Worm (Caenorhabditis elegans): ENCODE measurements around the gene C05D12.7.

C05D12.7 gene

DNA sequence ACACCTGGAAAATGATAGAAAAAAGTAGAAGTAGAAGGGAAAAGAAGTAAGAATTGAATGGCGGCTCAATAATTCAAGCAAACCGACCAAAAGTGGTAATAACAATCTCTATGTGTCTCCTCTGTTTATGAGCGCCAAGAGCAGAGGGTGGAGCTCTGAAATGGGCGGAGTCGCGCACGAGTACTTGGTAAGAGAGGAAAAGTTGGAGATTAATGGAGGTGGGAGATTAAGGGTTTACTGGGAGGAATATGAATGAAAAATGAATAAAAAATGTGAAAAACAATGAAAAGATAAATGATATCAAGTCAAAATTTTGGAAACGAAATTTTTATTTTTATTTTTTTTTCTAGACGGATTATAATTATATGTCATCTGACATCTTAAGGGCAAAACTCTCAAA lies 32.2 kb upstream of the C05D12.7 start:
- TF ChIP-seq nhr-11 (tag; optimal IDR thresholded peaks at IDR 0.05): no peak
- TF ChIP-seq fos-1 (tag; optimal IDR thresholded peaks at IDR 0.05): no peak
- TF ChIP-seq ztf-11 (tag; optimal IDR thresholded peaks at IDR 0.05): no peak
- no peak for TF ChIP-seq ztf-4 (tag; optimal IDR thresholded peaks at IDR 0.05)
- no peak for TF ChIP-seq lin-15B (tag; optimal IDR thresholded peaks at IDR 0.05)
- TF ChIP-seq ZK546.5 (tag; optimal IDR thresholded peaks at IDR 0.05): no peak
- TF ChIP-seq elt-2 (tag; optimal IDR thresholded peaks at IDR 0.05): no peak
- TF ChIP-seq fkh-2 (tag; optimal IDR thresholded peaks at IDR 0.05): no peak
- TF ChIP-seq ceh-28 (tag; optimal IDR thresholded peaks at IDR 0.05): no peak
- no peak for TF ChIP-seq nhr-77 (tag; optimal IDR thresholded peaks at IDR 0.05)
- no peak for TF ChIP-seq unc-39 (tag; optimal IDR thresholded peaks at IDR 0.05)
- no peak for TF ChIP-seq nhr-67 (tag; optimal IDR thresholded peaks at IDR 0.05)
- TF ChIP-seq ceh-9 (tag; optimal IDR thresholded peaks at IDR 0.05): no peak
- TF ChIP-seq mdl-1 (tag; optimal IDR thresholded peaks at IDR 0.05): no peak
- no peak for TF ChIP-seq zag-1 (tag; optimal IDR thresholded peaks at IDR 0.05)

DNA sequence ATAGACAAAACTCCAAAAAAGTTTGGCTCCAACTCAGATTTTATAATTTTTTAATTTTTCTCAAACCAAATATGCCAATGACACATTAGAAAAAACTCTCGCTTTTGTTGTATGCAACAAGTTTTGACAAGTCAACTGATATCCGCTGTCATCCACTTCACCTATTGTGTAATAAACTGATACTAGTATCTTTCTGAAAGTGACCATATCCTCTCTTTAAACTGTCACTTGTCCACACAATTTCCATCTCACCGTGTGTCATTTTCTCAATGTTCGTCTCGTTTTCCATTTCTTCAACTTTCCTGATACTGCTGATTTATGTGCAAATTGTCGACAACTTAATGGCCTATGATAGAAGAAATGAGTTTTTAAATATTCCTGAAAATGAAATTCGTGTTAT lies 26.8 kb upstream of the C05D12.7 start, which contains the start of the genes C33B4.5 and C33B4.4:
Gene C33B4.5 (plus strand): TSS at position 270 of the 400 bp plus-strand sequence.
Gene C33B4.4 (minus strand): TSS at position 385 of the 400 bp plus-strand sequence.
- TF ChIP-seq elt-3 (tag; optimal IDR thresholded peaks at IDR 0.05) (no peak), pha-4 (tag; optimal IDR thresholded peaks at IDR 0.05) (no peak)

DNA sequence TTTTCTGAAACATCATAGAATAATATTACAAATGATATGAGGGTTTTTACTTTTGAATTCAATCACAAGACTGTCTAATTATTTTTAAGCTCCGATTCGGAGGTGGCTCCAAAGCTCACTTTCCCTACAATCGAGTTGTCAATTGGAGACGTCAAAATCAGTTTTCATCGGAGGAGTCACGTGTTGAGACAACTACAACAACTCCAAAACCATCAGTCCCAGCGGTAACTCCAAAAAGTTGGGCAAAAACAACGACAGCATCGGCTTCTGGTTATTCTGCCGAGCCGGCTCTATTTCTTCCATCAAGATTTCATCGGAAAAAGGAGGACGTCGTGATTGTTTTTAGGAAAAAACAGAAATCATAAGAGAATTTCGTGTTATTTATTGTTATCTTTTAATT lies 25.8 kb upstream of the C05D12.7 start:
- TF ChIP-seq pha-4 (tag; optimal IDR thresholded peaks at IDR 0.05): no peak
- TF ChIP-seq nhr-12 (tag; optimal IDR thresholded peaks at IDR 0.05): no peak
- TF ChIP-seq elt-1 (tag; optimal IDR thresholded peaks at IDR 0.05): no peak
- TF ChIP-seq zag-1 (tag; optimal IDR thresholded peaks at IDR 0.05): no peak
- no peak for TF ChIP-seq nhr-43 (tag; optimal IDR thresholded peaks at IDR 0.05; ENCODE audit: poor library complexity, severe bottlenecking)
- TF ChIP-seq snpc-4 (tag; optimal IDR thresholded peaks at IDR 0.05): no peak
- TF ChIP-seq ceh-9 (tag; optimal IDR thresholded peaks at IDR 0.05): no peak
- TF ChIP-seq lin-39 (tag; optimal IDR thresholded peaks at IDR 0.05): no peak

DNA sequence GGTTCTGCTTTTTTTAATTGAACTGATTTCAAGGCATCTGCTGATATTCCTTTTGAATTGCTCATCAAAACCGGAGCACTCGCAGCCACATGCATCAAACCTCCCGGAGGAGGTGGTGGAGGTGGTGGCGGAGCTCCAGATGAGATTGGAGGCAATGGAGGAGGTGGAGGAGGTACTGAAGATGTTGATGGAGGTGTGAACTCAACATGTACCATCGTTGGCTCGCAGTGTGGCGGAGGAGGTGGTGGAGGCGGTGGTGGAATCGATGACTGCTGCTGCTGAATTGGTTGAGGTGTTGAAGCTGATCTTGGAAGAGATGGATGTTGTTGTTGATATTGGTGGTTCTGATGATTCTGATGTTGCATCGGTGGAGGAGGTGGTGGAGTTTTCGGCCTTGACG lies 22.9 kb upstream of the C05D12.7 start:
- TF ChIP-seq lin-15B (tag; optimal IDR thresholded peaks at IDR 0.05) (no peak), unc-39 (tag; optimal IDR thresholded peaks at IDR 0.05) (no peak), R02D3.7 (tag; optimal IDR thresholded peaks at IDR 0.05) (no peak), ztf-4 (tag; optimal IDR thresholded peaks at IDR 0.05) (no peak), ZK546.5 (tag; optimal IDR thresholded peaks at IDR 0.05) (no peak), nhr-25 (tag; optimal IDR thresholded peaks at IDR 0.05) (no peak), nhr-12 (tag; optimal IDR thresholded peaks at IDR 0.05) (no peak), hmg-11 (tag; optimal IDR thresholded peaks at IDR 0.05) (no peak), pha-4 (tag; optimal IDR thresholded peaks at IDR 0.05) (no peak), ceh-28 (tag; optimal IDR thresholded peaks at IDR 0.05) (no peak)

DNA sequence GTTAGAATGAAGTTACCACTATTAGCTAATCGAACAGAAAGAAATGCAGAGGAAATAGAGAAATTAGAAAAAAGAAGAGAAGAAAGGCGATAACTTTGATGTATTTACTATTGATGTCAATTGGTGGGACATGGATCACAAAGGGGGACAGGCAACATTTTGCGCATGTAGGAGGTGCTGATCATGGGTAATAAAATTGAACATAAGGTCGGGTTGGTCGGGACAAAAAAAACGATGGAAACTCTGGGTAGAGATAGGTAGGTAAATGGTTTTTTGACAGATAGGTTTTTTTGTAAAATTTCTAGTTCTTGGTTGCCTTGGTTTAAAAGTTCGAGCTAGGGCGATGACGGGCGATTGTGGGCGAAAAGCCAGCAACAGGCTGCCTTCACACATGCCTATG lies 19.0 kb upstream of the C05D12.7 start, which contains the start of gene shn-1:
Gene shn-1 (minus strand): TSS at position 101 of the 400 bp plus-strand sequence.
- TF ChIP-seq aly-2 (tag; optimal IDR thresholded peaks at IDR 0.05) (no peak), elt-1 (tag; optimal IDR thresholded peaks at IDR 0.05) (no peak), unc-62 (GFP tag; optimal IDR thresholded peaks at IDR 0.05) (no peak)

DNA sequence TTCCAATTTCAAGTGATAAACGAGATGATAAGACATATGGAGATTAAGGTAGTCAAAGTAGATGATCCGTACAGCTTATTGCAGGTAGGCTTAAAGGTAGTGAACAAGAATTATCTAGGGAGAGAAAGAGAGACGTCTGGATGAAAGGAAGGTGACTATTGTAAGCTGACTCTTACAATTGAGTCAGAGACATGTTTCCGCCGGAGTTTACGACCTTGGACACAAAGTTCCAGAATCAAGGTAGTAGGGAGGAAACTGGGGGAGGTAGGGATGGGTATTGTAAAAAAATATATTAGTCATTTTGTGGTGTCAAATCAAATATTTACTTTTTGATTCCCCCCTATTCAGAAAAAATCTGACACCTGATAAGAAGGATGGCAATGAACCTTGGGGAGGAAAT lies 17.5 kb upstream of the C05D12.7 start:
- no peak for TF ChIP-seq unc-39 (tag; optimal IDR thresholded peaks at IDR 0.05)
- TF ChIP-seq snpc-4 (tag; optimal IDR thresholded peaks at IDR 0.05): no peak
- TF ChIP-seq nhr-25 (tag; optimal IDR thresholded peaks at IDR 0.05): no peak

DNA sequence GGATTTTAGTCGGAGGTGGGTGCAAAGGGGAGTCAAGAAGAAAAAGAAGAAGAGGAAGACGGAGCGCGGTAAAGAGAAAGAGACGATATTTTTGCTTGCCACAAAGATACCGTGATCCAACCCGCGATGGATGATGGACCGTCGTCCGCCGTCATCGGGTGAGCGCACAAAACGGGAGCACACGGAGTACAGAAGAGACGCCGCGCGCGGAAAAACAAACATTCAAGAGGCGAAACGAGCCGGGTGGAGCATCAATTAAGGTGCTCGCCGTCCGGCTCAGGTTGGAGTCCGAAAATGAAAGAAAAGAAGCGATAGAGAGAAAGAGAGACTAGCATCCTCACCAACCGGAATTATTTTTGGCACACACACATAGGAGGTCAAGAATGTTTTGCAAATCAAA lies 16.1 kb upstream of the C05D12.7 start:
- TF ChIP-seq nhr-28 (tag; optimal IDR thresholded peaks at IDR 0.05) (no peak), nhr-12 (tag; optimal IDR thresholded peaks at IDR 0.05) (no peak), lsy-12 (tag; optimal IDR thresholded peaks at IDR 0.05) (no peak), fkh-10 (GFP tag; optimal IDR thresholded peaks at IDR 0.05) (no peak), skn-1 (tag; optimal IDR thresholded peaks at IDR 0.05) (no peak)

Measured in whole organism, L3 larva.